Fruit fly (Drosophila melanogaster) Kc167 (cell line): ENCODE results near the gene Cp7Fb.

Experiments used
- Myc ChIP-seq: fragments of >200 bp; optimal IDR thresholded peaks from 2 replicates; lab custom pipeline; 2017; ENCODE audit warnings: missing external identifiers
- h ChIP-seq: fragments of >200 bp; optimal IDR thresholded peaks from 3 replicates; lab custom pipeline; 2018; ENCODE audit warnings: missing external identifiers
- insv ChIP-seq: fragments of >200 bp; optimal IDR thresholded peaks from 3 replicates; lab custom pipeline; 2018; ENCODE audit warnings: missing external identifiers
- psq ChIP-seq: fragments of >200 bp; optimal IDR thresholded peaks from 2 replicates; lab custom pipeline; 2017; ENCODE audit warnings: missing external identifiers
- ttk ChIP-seq: sonication (Bioruptor generic); optimal IDR thresholded peaks from 2 replicates; lab custom pipeline; 2017; ENCODE audit warnings: missing external identifiers

dm6 chrX:8522504-8522903 lies 48.9 kb downstream of the Cp7Fb start:
- TF ChIP-seq insv (lab: Kevin White, UChicago) (no peak), psq (no peak), ttk (lab: Kevin White, UChicago) (no peak), h (lab: Kevin White, UChicago) (no peak), Myc (no peak)
